Fruit fly (Drosophila melanogaster) whole organism, embryonic: ENCODE measurements around the gene CG6287.
A peak's percentile ranks its signal among the peaks of the same experiment; 100 is the strongest.

Experiments used
- Bgb ChIP-seq: fragments of 200-800 bp; sonication (Bioruptor generic); IDR thresholded peaks from 2 replicates; pipeline ENCODE4 v1.3.6; 2022; ENCODE audit warnings: missing biosample characterization, missing genetic modification characterization; ENCODE audit not compliant: partially characterized antibody
- CG10209 ChIP-seq: fragments of 200-800 bp; sonication (Bioruptor generic); optimal IDR thresholded peaks from 3 replicates; lab custom pipeline; 2017; ENCODE audit warnings: missing biosample characterization, mild to moderate bottlenecking, missing genetic modification characterization, missing genetic modification reagents
- CG10366 ChIP-seq: fragments of 200-800 bp; sonication (Bioruptor generic); IDR thresholded peaks from 2 replicates; pipeline ENCODE4 v1.3.6; 2022; ENCODE audit warnings: missing biosample characterization, missing genetic modification characterization
- CG10565 ChIP-seq: fragments of 200-800 bp; sonication (Bioruptor generic); optimal IDR thresholded peaks from 3 replicates; lab custom pipeline; 2016; ENCODE audit warnings: missing biosample characterization, mild to moderate bottlenecking, missing genetic modification characterization
- CG12219 ChIP-seq: fragments of 200-800 bp; sonication (Bioruptor generic); optimal IDR thresholded peaks from 3 replicates; lab custom pipeline; 2018; ENCODE audit warnings: missing biosample characterization, mild to moderate bottlenecking, missing genetic modification characterization
- CG12942 ChIP-seq: fragments of 200-800 bp; sonication (Bioruptor generic); optimal IDR thresholded peaks from 3 replicates; lab custom pipeline; 2016; ENCODE audit warnings: missing biosample characterization, missing genetic modification characterization
- CG13894 ChIP-seq: fragments of 200-800 bp; sonication (Bioruptor generic); optimal IDR thresholded peaks from 3 replicates; lab custom pipeline; 2018; ENCODE audit warnings: missing biosample characterization, mild to moderate bottlenecking, missing genetic modification characterization, moderate library complexity
- CG14710 ChIP-seq: fragments of 200-800 bp; sonication (Bioruptor generic); optimal IDR thresholded peaks from 3 replicates; lab custom pipeline; 2019; ENCODE audit warnings: missing biosample characterization, mild to moderate bottlenecking, missing genetic modification characterization, moderate library complexity
- CG2202 ChIP-seq: fragments of 200-800 bp; sonication (Bioruptor generic); optimal IDR thresholded peaks from 2 replicates; lab custom pipeline; 2018; ENCODE audit warnings: missing biosample characterization, mild to moderate bottlenecking, missing genetic modification characterization
- CG31224 ChIP-seq: fragments of 200-800 bp; sonication (Bioruptor generic); IDR thresholded peaks from 2 replicates; pipeline ENCODE4 v1.3.6; 2022; ENCODE audit warnings: missing biosample characterization, missing genetic modification characterization
- CG31365 ChIP-seq: fragments of 200-800 bp; sonication (Bioruptor generic); optimal IDR thresholded peaks from 2 replicates; lab custom pipeline; 2018; ENCODE audit warnings: missing biosample characterization, mild to moderate bottlenecking, missing genetic modification characterization
- CG32532 ChIP-seq: fragments of 200-800 bp; sonication (Bioruptor generic); IDR thresholded peaks from 2 replicates; pipeline ENCODE4 v1.3.6; 2022; ENCODE audit warnings: missing biosample characterization, missing genetic modification characterization
- CG33213 ChIP-seq: fragments of 200-800 bp; sonication (Bioruptor generic); optimal IDR thresholded peaks from 3 replicates; lab custom pipeline; 2016; ENCODE audit warnings: missing biosample characterization, missing genetic modification characterization
- CG34224 ChIP-seq: fragments of 200-800 bp; sonication (Bioruptor generic); IDR thresholded peaks from 3 replicates; pipeline ENCODE4 v1.3.6; 2022; ENCODE audit warnings: missing biosample characterization, missing genetic modification characterization; ENCODE audit not compliant: partially characterized antibody
- CG34376 ChIP-seq: fragments of 200-800 bp; sonication (Bioruptor generic); optimal IDR thresholded peaks from 2 replicates; lab custom pipeline; 2018; ENCODE audit warnings: missing biosample characterization, mild to moderate bottlenecking, missing genetic modification characterization
- CG34422 ChIP-seq: fragments of 200-800 bp; sonication (Bioruptor generic); IDR thresholded peaks from 3 replicates; pipeline ENCODE4 v1.3.6; 2022; ENCODE audit warnings: missing biosample characterization, missing genetic modification characterization
- CG4820 ChIP-seq: fragments of 200-800 bp; sonication (Bioruptor generic); optimal IDR thresholded peaks from 3 replicates; lab custom pipeline; 2016; ENCODE audit warnings: missing biosample characterization, missing genetic modification characterization
- CG5953 ChIP-seq: fragments of 200-800 bp; sonication (Bioruptor generic); IDR thresholded peaks from 2 replicates; pipeline ENCODE4 v1.3.6; 2022; ENCODE audit warnings: missing biosample characterization, missing genetic modification characterization
- CG7271 ChIP-seq: fragments of 200-800 bp; sonication (Bioruptor generic); optimal IDR thresholded peaks from 2 replicates; lab custom pipeline; 2018; ENCODE audit warnings: missing biosample characterization, mild to moderate bottlenecking, missing genetic modification characterization, moderate library complexity
- CG7372 ChIP-seq: fragments of 200-800 bp; sonication (Bioruptor generic); IDR thresholded peaks from 2 replicates; pipeline ENCODE4 v1.3.6; 2022; ENCODE audit warnings: missing biosample characterization, missing genetic modification characterization
- CG9215 ChIP-seq: fragments of 200-800 bp; sonication (Bioruptor generic); IDR thresholded peaks from 2 replicates; pipeline ENCODE4 v1.3.6; 2022; ENCODE audit warnings: missing biosample characterization, missing genetic modification characterization
- Chrac-16 ChIP-seq: fragments of 200-800 bp; sonication (Bioruptor generic); optimal IDR thresholded peaks from 3 replicates; lab custom pipeline; 2016; ENCODE audit warnings: missing biosample characterization, missing genetic modification characterization
- CkIIα-i1 ChIP-seq: fragments of 200-800 bp; sonication (Bioruptor generic); IDR thresholded peaks from 2 replicates; pipeline ENCODE4 v1.3.6; 2022; ENCODE audit warnings: missing biosample characterization, missing genetic modification characterization
- CrebB ChIP-seq: fragments of 200-800 bp; sonication (Bioruptor generic); optimal IDR thresholded peaks from 3 replicates; lab custom pipeline; 2018; ENCODE audit warnings: missing biosample characterization, mild to moderate bottlenecking, missing genetic modification characterization
- Dek ChIP-seq: fragments of 200-800 bp; sonication (Bioruptor generic); optimal IDR thresholded peaks from 3 replicates; lab custom pipeline; 2019; ENCODE audit warnings: missing biosample characterization, mild to moderate bottlenecking, missing genetic modification characterization, moderate library complexity
- Dp ChIP-seq: fragments of 200-800 bp; sonication (Bioruptor generic); optimal IDR thresholded peaks from 2 replicates; lab custom pipeline; 2018; ENCODE audit warnings: missing biosample characterization, mild to moderate bottlenecking, missing genetic modification characterization, moderate library complexity
- Fer2 ChIP-seq: fragments of 200-800 bp; sonication (Bioruptor generic); optimal IDR thresholded peaks from 2 replicates; lab custom pipeline; 2018; ENCODE audit warnings: missing biosample characterization, mild to moderate bottlenecking, missing genetic modification characterization, moderate library complexity
- Gug ChIP-seq: fragments of 200-800 bp; sonication (Bioruptor generic); IDR thresholded peaks from 4 replicates; pipeline ENCODE4 v1.3.6; 2022; ENCODE audit warnings: missing biosample characterization, missing genetic modification characterization
- H2.0 ChIP-seq: fragments of 200-800 bp; sonication (Bioruptor generic); IDR thresholded peaks from 2 replicates; pipeline ENCODE4 v1.3.6; 2022; ENCODE audit warnings: missing biosample characterization, missing genetic modification characterization
- HLHmδ ChIP-seq: fragments of 200-800 bp; sonication (Bioruptor generic); optimal IDR thresholded peaks from 2 replicates; lab custom pipeline; 2018; ENCODE audit warnings: missing biosample characterization, mild to moderate bottlenecking, missing genetic modification characterization, moderate library complexity
- Hand ChIP-seq: fragments of 200-800 bp; sonication (Bioruptor generic); optimal IDR thresholded peaks from 2 replicates; lab custom pipeline; 2017; ENCODE audit warnings: mild to moderate bottlenecking, missing biosample characterization, missing genetic modification reagents, missing genetic modification characterization
- HmgZ ChIP-seq: fragments of 200-800 bp; sonication (Bioruptor generic); optimal IDR thresholded peaks from 2 replicates; lab custom pipeline; 2018; ENCODE audit warnings: missing biosample characterization, mild to moderate bottlenecking, missing genetic modification characterization
- Hr3 ChIP-seq: fragments of 200-800 bp; sonication (Bioruptor generic); optimal IDR thresholded peaks from 3 replicates; lab custom pipeline; 2016; ENCODE audit warnings: missing biosample characterization, missing genetic modification characterization
- bbx ChIP-seq: fragments of 200-800 bp; sonication (Bioruptor generic); IDR thresholded peaks from 2 replicates; pipeline ENCODE4 v1.3.6; 2022; ENCODE audit warnings: missing biosample characterization, missing genetic modification characterization; ENCODE audit not compliant: partially characterized antibody
- crc ChIP-seq: fragments of 200-800 bp; sonication (Bioruptor generic); optimal IDR thresholded peaks from 2 replicates; lab custom pipeline; 2016; ENCODE audit warnings: missing biosample characterization, missing genetic modification characterization
- crp ChIP-seq, 2 experiments: fragments of 200-800 bp; sonication (Bioruptor generic); optimal IDR thresholded peaks; 2 replicates in 1 of 2; 3 replicates in 1 of 2; lab custom pipeline; 2017; ENCODE audit warnings: missing biosample characterization in 2 of 2, missing genetic modification characterization in 2 of 2, mild to moderate bottlenecking in 1 of 2, moderate library complexity in 1 of 2
- dmrt99B ChIP-seq: fragments of 200-800 bp; sonication (Bioruptor generic); optimal IDR thresholded peaks from 2 replicates; lab custom pipeline; 2018; ENCODE audit warnings: missing biosample characterization, mild to moderate bottlenecking, missing genetic modification characterization, moderate library complexity
- fru ChIP-seq: fragments of >200 bp; optimal IDR thresholded peaks from 2 replicates; lab custom pipeline; 2017
- grn ChIP-seq: fragments of 200-800 bp; sonication (Bioruptor generic); optimal IDR thresholded peaks from 3 replicates; lab custom pipeline; 2017; ENCODE audit warnings: missing biosample characterization, missing genetic modification characterization
- h ChIP-seq: fragments of >200 bp; optimal IDR thresholded peaks from 2 replicates; lab custom pipeline; 2017
- mirr ChIP-seq: fragments of 200-800 bp; sonication (Bioruptor generic); optimal IDR thresholded peaks from 3 replicates; lab custom pipeline; 2018; ENCODE audit warnings: missing biosample characterization, mild to moderate bottlenecking, missing genetic modification characterization
- oc ChIP-seq: fragments of 200-800 bp; sonication (Bioruptor generic); optimal IDR thresholded peaks from 2 replicates; lab custom pipeline; 2018; ENCODE audit warnings: missing biosample characterization, mild to moderate bottlenecking, missing genetic modification characterization, moderate library complexity
- pita ChIP-seq: fragments of 200-800 bp; sonication (Bioruptor generic); optimal IDR thresholded peaks from 2 replicates; lab custom pipeline; 2017; ENCODE audit warnings: missing biosample characterization, mild to moderate bottlenecking, missing genetic modification characterization
- pnt ChIP-seq: fragments of 200-800 bp; sonication (Bioruptor generic); optimal IDR thresholded peaks from 3 replicates; lab custom pipeline; 2016; ENCODE audit warnings: missing biosample characterization, missing genetic modification characterization
- psq ChIP-seq: fragments of 200-800 bp; sonication (Bioruptor generic); optimal IDR thresholded peaks from 2 replicates; lab custom pipeline; 2017; ENCODE audit warnings: missing biosample characterization, missing genetic modification characterization
- salm ChIP-seq: fragments of 200-800 bp; sonication (Bioruptor generic); optimal IDR thresholded peaks from 2 replicates; lab custom pipeline; 2018; ENCODE audit warnings: missing biosample characterization, mild to moderate bottlenecking, missing genetic modification characterization
- schlank ChIP-seq: fragments of 200-800 bp; sonication (Bioruptor generic); optimal IDR thresholded peaks from 2 replicates; lab custom pipeline; 2018; ENCODE audit warnings: missing biosample characterization, mild to moderate bottlenecking, missing genetic modification characterization
- sd ChIP-seq: fragments of 200-800 bp; sonication (Bioruptor generic); optimal IDR thresholded peaks from 3 replicates; lab custom pipeline; 2018; ENCODE audit warnings: missing biosample characterization, mild to moderate bottlenecking, missing genetic modification characterization, moderate library complexity
- stwl ChIP-seq: fragments of 200-800 bp; sonication (Bioruptor generic); optimal IDR thresholded peaks from 3 replicates; lab custom pipeline; 2018; ENCODE audit warnings: missing biosample characterization, mild to moderate bottlenecking, missing genetic modification characterization, moderate library complexity
- trh ChIP-seq: fragments of 200-800 bp; sonication (Bioruptor generic); optimal IDR thresholded peaks from 2 replicates; lab custom pipeline; 2016; ENCODE audit warnings: missing biosample characterization, missing genetic modification characterization
- unc-4 ChIP-seq: fragments of 200-800 bp; sonication (Bioruptor generic); IDR thresholded peaks from 2 replicates; pipeline ENCODE4 v1.3.6; 2022; ENCODE audit warnings: missing biosample characterization, missing genetic modification characterization; ENCODE audit not compliant: partially characterized antibody
- usp ChIP-seq: fragments of >200 bp; optimal IDR thresholded peaks from 2 replicates; lab custom pipeline; 2017; ENCODE audit warnings: missing biosample characterization, missing genetic modification characterization

Gene CG6287

DNA sequence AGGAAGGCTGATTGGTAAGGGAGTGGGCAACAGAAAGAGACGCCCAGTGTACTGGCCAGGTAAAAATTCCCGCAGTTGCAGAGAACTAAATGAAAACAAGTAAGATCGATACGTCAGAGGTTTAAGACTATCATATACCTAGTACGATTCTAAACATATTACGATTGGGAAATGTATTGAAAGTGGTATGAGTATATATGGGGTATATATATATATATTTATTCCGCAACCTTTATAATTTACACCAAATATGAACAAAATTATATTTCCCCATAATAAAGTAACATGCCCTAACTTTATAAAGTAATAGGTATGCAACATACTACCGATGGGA is 33.6 kb upstream of the CG6287 start:
- TF ChIP-seq CG9215 (GFP tag; lab: Robert Waterston, UW) (no peak), Hr3 (GFP tag; lab: Kevin White, UChicago) (peak; percentile 56), CG34422 (GFP tag; lab: Robert Waterston, UW) (no peak), pnt (no peak), H2.0 (GFP tag; lab: Robert Waterston, UW) (peak; percentile 29; the same call in 1 of the 2 replicates), schlank (tag; lab: Kevin White, UChicago) (no peak), HmgZ (tag; lab: Kevin White, UChicago) (no peak), HLHmδ (GFP tag; lab: Kevin White, UChicago) (no peak), CkIIα-i1 (GFP tag; lab: Robert Waterston, UW) (no peak), CG12219 (peak; percentile 5), CG2202 (tag; lab: Kevin White, UChicago) (peak; percentile 62), crc (GFP tag; lab: Kevin White, UChicago) (no peak), unc-4 (GFP tag; lab: Robert Waterston, UW) (no peak), CG4820 (GFP tag; lab: Kevin White, UChicago) (peak; percentile 52), CG5953 (GFP tag; lab: Robert Waterston, UW) (no peak), CrebB (no peak), CG32532 (GFP tag; lab: Robert Waterston, UW) (no peak), h (no peak), CG10366 (GFP tag; lab: Robert Waterston, UW) (peak; percentile 23; the same call in 1 of the 2 replicates), salm (peak; percentile 20), sd (no peak), oc (tag; lab: Kevin White, UChicago) (no peak), CG34224 (GFP tag; lab: Robert Waterston, UW) (no peak), Dek (tag; lab: Kevin White, UChicago) (no peak), usp (GFP tag; lab: Kevin White, UChicago) (no peak), CG34376 (GFP tag; lab: Kevin White, UChicago) (no peak), crp (GFP tag; optimal IDR thresholded peaks at IDR 0.05; lab: Kevin White, UChicago) (no peak), trh (GFP tag; lab: Kevin White, UChicago) (peak; percentile 42), CG14710 (tag; lab: Kevin White, UChicago) (peak; percentile 70), CG33213 (GFP tag; lab: Kevin White, UChicago) (no peak), CG31224 (GFP tag; lab: Robert Waterston, UW) (no peak), bbx (no peak), Dp (GFP tag; lab: Kevin White, UChicago) (no peak), CG10565 (GFP tag; lab: Kevin White, UChicago) (no peak), Hand (GFP tag; lab: Kevin White, UChicago) (no peak), CG12942 (GFP tag; lab: Kevin White, UChicago) (no peak), CG10209 (GFP tag; lab: Kevin White, UChicago) (peak; percentile 70), grn (no peak), CG31365 (tag; lab: Kevin White, UChicago) (no peak), CG7271 (peak; percentile 59), dmrt99B (tag; lab: Kevin White, UChicago) (peak; percentile 13), Bgb (GFP tag; lab: Robert Waterston, UW) (no peak), psq (GFP tag; lab: Kevin White, UChicago) (no peak), Chrac-16 (GFP tag; lab: Kevin White, UChicago) (peak; percentile 73), CG7372 (GFP tag; lab: Robert Waterston, UW) (no peak), Gug (GFP tag; lab: Robert Waterston, UW) (no peak), Fer2 (tag; lab: Kevin White, UChicago) (no peak), CG13894 (tag; lab: Kevin White, UChicago) (no peak), fru (lab: Kevin White, UChicago) (no peak), pita (GFP tag; lab: Kevin White, UChicago) (no peak), stwl (tag; lab: Kevin White, UChicago) (peak; percentile 38), mirr (GFP tag; lab: Kevin White, UChicago) (no peak)
